Fruit fly (Drosophila melanogaster) whole organism, prepupa: ENCODE measurements around the gene RpS5b.

Experiments used
- Blimp-1 ChIP-seq: fragments of 200-800 bp; sonication (Bioruptor generic); optimal IDR thresholded peaks from 3 replicates; lab custom pipeline; 2017; ENCODE audit warnings: missing biosample characterization, missing genetic modification characterization, mild to moderate bottlenecking, moderate library complexity, missing genetic modification reagents
- CG10631 ChIP-seq: fragments of 200-800 bp; sonication (Bioruptor generic); optimal IDR thresholded peaks from 2 replicates; lab custom pipeline; 2016; ENCODE audit warnings: missing biosample characterization, missing genetic modification characterization
- CG11762 ChIP-seq: fragments of 200-800 bp; sonication (Bioruptor generic); optimal IDR thresholded peaks from 3 replicates; lab custom pipeline; 2016; ENCODE audit warnings: missing biosample characterization, missing genetic modification characterization; ENCODE audit not compliant: insufficient read depth
- CG11902 ChIP-seq: fragments of 200-800 bp; sonication (Bioruptor generic); optimal IDR thresholded peaks from 3 replicates; lab custom pipeline; 2016; ENCODE audit warnings: missing biosample characterization, missing genetic modification characterization
- CG15336 ChIP-seq: fragments of 200-800 bp; sonication (Bioruptor generic); IDR thresholded peaks from 2 replicates; pipeline ENCODE4 v1.3.6; 2022; ENCODE audit warnings: missing biosample characterization, missing genetic modification characterization
- CG1621 ChIP-seq: fragments of 200-800 bp; sonication (Bioruptor generic); optimal IDR thresholded peaks from 3 replicates; lab custom pipeline; 2018; ENCODE audit warnings: missing biosample characterization, mild to moderate bottlenecking, missing genetic modification characterization
- CG3032 ChIP-seq: fragments of 200-800 bp; optimal IDR thresholded peaks from 2 replicates; lab custom pipeline; 2019; ENCODE audit warnings: missing biosample characterization, mild to moderate bottlenecking, missing genetic modification characterization, moderate library complexity
- CG32006 ChIP-seq: fragments of 200-800 bp; sonication (Bioruptor generic); optimal IDR thresholded peaks from 3 replicates; lab custom pipeline; 2017; ENCODE audit warnings: missing biosample characterization, mild to moderate bottlenecking, missing genetic modification characterization
- CG34406 ChIP-seq: fragments of 200-800 bp; sonication (Bioruptor generic); optimal IDR thresholded peaks from 3 replicates; lab custom pipeline; 2016; ENCODE audit warnings: missing biosample characterization, missing genetic modification characterization
- CG4318 ChIP-seq: fragments of 200-800 bp; sonication (Bioruptor generic); optimal IDR thresholded peaks from 3 replicates; lab custom pipeline; 2017; ENCODE audit warnings: missing biosample characterization, mild to moderate bottlenecking, missing genetic modification characterization
- CG6163 ChIP-seq: fragments of 200-800 bp; sonication (Bioruptor generic); IDR thresholded peaks from 3 replicates; pipeline ENCODE4 v1.3.6; 2022; ENCODE audit warnings: missing biosample characterization, missing genetic modification characterization
- CG6276 ChIP-seq: fragments of 200-800 bp; sonication (Bioruptor generic); optimal IDR thresholded peaks from 2 replicates; lab custom pipeline; 2017; ENCODE audit warnings: missing biosample characterization, mild to moderate bottlenecking, missing genetic modification characterization
- CG6792 ChIP-seq: fragments of 200-800 bp; sonication (Bioruptor generic); optimal IDR thresholded peaks from 3 replicates; lab custom pipeline; 2016; ENCODE audit warnings: missing biosample characterization, missing genetic modification characterization
- CG6808 ChIP-seq: fragments of 200-800 bp; sonication (Bioruptor generic); optimal IDR thresholded peaks from 3 replicates; lab custom pipeline; 2017; ENCODE audit warnings: missing biosample characterization, missing genetic modification characterization, mild to moderate bottlenecking, moderate library complexity, missing genetic modification reagents
- CG6854 ChIP-seq: fragments of 200-800 bp; sonication (Bioruptor generic); optimal IDR thresholded peaks from 2 replicates; lab custom pipeline; 2017; ENCODE audit warnings: missing biosample characterization, mild to moderate bottlenecking, missing genetic modification characterization
- CG8119 ChIP-seq: fragments of 200-800 bp; sonication (Bioruptor generic); IDR thresholded peaks from 3 replicates; pipeline ENCODE4 v1.3.6; 2022; ENCODE audit warnings: missing biosample characterization, missing genetic modification characterization
- CG8319 ChIP-seq: fragments of 200-800 bp; sonication (Bioruptor generic); optimal IDR thresholded peaks from 3 replicates; lab custom pipeline; 2016; ENCODE audit warnings: missing biosample characterization, missing genetic modification characterization
- CG8632 ChIP-seq: fragments of 200-800 bp; sonication (Bioruptor generic); optimal IDR thresholded peaks from 3 replicates; lab custom pipeline; 2016; ENCODE audit warnings: missing biosample characterization, missing genetic modification characterization
- CG9139 ChIP-seq: fragments of 200-800 bp; sonication (Bioruptor generic); optimal IDR thresholded peaks from 3 replicates; lab custom pipeline; 2017; ENCODE audit warnings: missing biosample characterization, mild to moderate bottlenecking, missing genetic modification characterization
- Eip75B ChIP-seq: fragments of 200-800 bp; sonication (Bioruptor generic); optimal IDR thresholded peaks from 3 replicates; lab custom pipeline; 2016; ENCODE audit warnings: missing biosample characterization, missing genetic modification characterization
- Eip78C ChIP-seq: fragments of 200-800 bp; sonication (Bioruptor generic); peaks from one replicate; lab custom pipeline; 2016; ENCODE audit warnings: missing biosample characterization, missing genetic modification characterization
- Ets21C ChIP-seq: fragments of 200-800 bp; sonication (Bioruptor generic); optimal IDR thresholded peaks from 3 replicates; lab custom pipeline; 2016; ENCODE audit warnings: missing biosample characterization, missing genetic modification characterization
- Gug ChIP-seq: fragments of 200-800 bp; sonication (Bioruptor generic); IDR thresholded peaks from 2 replicates; pipeline ENCODE4 v1.3.6; 2022; ENCODE audit warnings: missing biosample characterization, missing genetic modification characterization
- Hr38 ChIP-seq: sonication (Bioruptor generic); optimal IDR thresholded peaks from 2 replicates; lab custom pipeline; 2016; ENCODE audit warnings: missing biosample characterization, missing genetic modification characterization
- Hr39 ChIP-seq: fragments of 200-800 bp; sonication (Bioruptor generic); optimal IDR thresholded peaks from 2 replicates; lab custom pipeline; 2016; ENCODE audit warnings: missing biosample characterization, missing genetic modification characterization
- Hr4 ChIP-seq: fragments of 200-800 bp; sonication (Bioruptor generic); optimal IDR thresholded peaks from 3 replicates; lab custom pipeline; 2016; ENCODE audit warnings: missing biosample characterization, missing genetic modification characterization
- Lpt ChIP-seq: fragments of 200-800 bp; sonication (Bioruptor generic); optimal IDR thresholded peaks from 3 replicates; lab custom pipeline; 2016; ENCODE audit warnings: missing biosample characterization, missing genetic modification characterization
- Met ChIP-seq: fragments of 200-800 bp; sonication (Bioruptor generic); optimal IDR thresholded peaks from 3 replicates; lab custom pipeline; 2016; ENCODE audit warnings: missing biosample characterization, missing genetic modification characterization
- OdsH ChIP-seq: fragments of 200-800 bp; sonication (Bioruptor generic); optimal IDR thresholded peaks from 3 replicates; lab custom pipeline; 2016; ENCODE audit warnings: missing biosample characterization, missing genetic modification characterization
- Smox ChIP-seq: fragments of 200-800 bp; sonication (Bioruptor generic); optimal IDR thresholded peaks from 3 replicates; lab custom pipeline; 2016; ENCODE audit warnings: missing biosample characterization, missing genetic modification characterization
- Sox102F ChIP-seq: fragments of 200-800 bp; sonication (Bioruptor generic); optimal IDR thresholded peaks from 2 replicates; lab custom pipeline; 2016; ENCODE audit warnings: missing biosample characterization, mild to moderate bottlenecking, missing genetic modification characterization
- Sox15 ChIP-seq: fragments of 200-800 bp; sonication (Bioruptor generic); optimal IDR thresholded peaks from 3 replicates; lab custom pipeline; 2016; ENCODE audit warnings: missing biosample characterization, missing genetic modification characterization
- achi ChIP-seq: fragments of 200-800 bp; sonication (Bioruptor generic); optimal IDR thresholded peaks from 3 replicates; lab custom pipeline; 2016; ENCODE audit warnings: missing biosample characterization, missing genetic modification characterization
- dac ChIP-seq: fragments of 200-800 bp; sonication (Bioruptor generic); optimal IDR thresholded peaks from 2 replicates; lab custom pipeline; 2017; ENCODE audit warnings: missing biosample characterization, mild to moderate bottlenecking, missing genetic modification characterization
- esn ChIP-seq: fragments of 200-800 bp; sonication (Bioruptor generic); optimal IDR thresholded peaks from 2 replicates; lab custom pipeline; 2016; ENCODE audit warnings: missing biosample characterization, mild to moderate bottlenecking, missing genetic modification characterization, moderate library complexity
- fd59A ChIP-seq: fragments of 200-800 bp; sonication (Bioruptor generic); optimal IDR thresholded peaks from 2 replicates; lab custom pipeline; 2017; ENCODE audit warnings: missing biosample characterization, mild to moderate bottlenecking, missing genetic modification characterization, missing genetic modification reagents
- fd85E ChIP-seq: fragments of 200-800 bp; sonication (Bioruptor generic); optimal IDR thresholded peaks from 3 replicates; lab custom pipeline; 2016; ENCODE audit warnings: missing biosample characterization, missing genetic modification characterization
- fkh ChIP-seq: fragments of 200-800 bp; sonication (Bioruptor generic); optimal IDR thresholded peaks from 3 replicates; lab custom pipeline; 2017; ENCODE audit warnings: missing biosample characterization, mild to moderate bottlenecking, missing genetic modification characterization, moderate library complexity
- lz ChIP-seq: fragments of 200-800 bp; sonication (Bioruptor generic); optimal IDR thresholded peaks from 3 replicates; lab custom pipeline; 2016; ENCODE audit warnings: missing biosample characterization, missing genetic modification characterization
- net ChIP-seq: fragments of 200-800 bp; sonication (Bioruptor generic); optimal IDR thresholded peaks from 3 replicates; lab custom pipeline; 2016; ENCODE audit warnings: missing biosample characterization, missing genetic modification characterization
- pdm3 ChIP-seq: fragments of 200-800 bp; sonication (Bioruptor generic); optimal IDR thresholded peaks from 3 replicates; lab custom pipeline; 2016; ENCODE audit warnings: missing biosample characterization, missing genetic modification characterization
- spab ChIP-seq: fragments of 200-800 bp; sonication (Bioruptor generic); optimal IDR thresholded peaks from 2 replicates; lab custom pipeline; 2017; ENCODE audit warnings: missing biosample characterization, mild to moderate bottlenecking, missing genetic modification characterization, missing genetic modification reagents
- svp ChIP-seq: fragments of 200-800 bp; sonication (Bioruptor generic); peaks from one replicate; lab custom pipeline; 2016; ENCODE audit warnings: missing biosample characterization, missing genetic modification characterization
- topi ChIP-seq: fragments of 200-800 bp; sonication (Bioruptor generic); optimal IDR thresholded peaks from 3 replicates; lab custom pipeline; 2016; ENCODE audit warnings: missing biosample characterization, missing genetic modification characterization
- vri ChIP-seq: fragments of 200-800 bp; sonication (Bioruptor generic); optimal IDR thresholded peaks from 3 replicates; lab custom pipeline; 2016; ENCODE audit warnings: missing biosample characterization, mild to moderate bottlenecking, missing genetic modification characterization

The RpS5b gene

DNA sequence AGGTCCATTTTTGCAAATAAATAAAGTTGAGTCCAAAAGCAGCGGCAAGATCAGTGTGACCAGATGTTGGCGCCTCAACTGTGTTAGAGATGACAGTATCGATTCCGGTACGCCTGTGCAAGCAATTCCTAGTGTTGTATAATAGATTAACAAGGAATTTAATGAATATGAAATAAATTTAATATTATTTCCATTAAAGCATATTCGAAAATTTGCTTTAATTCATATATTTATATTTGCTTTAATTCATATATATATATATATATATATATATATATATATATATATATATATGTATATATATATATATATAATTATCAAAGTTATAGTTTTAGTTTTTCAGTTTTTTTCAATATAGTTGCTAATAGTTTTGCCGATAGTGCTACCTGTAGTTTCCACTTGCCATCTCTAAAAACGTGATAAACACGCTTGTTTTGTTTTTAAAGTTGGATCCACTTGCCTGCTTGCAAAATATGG is 3.0 kb downstream of the RpS5b start, which contains the start of the genes Nup93-2 and CG3817 (continued):
- TF ChIP-seq CG8632 (peak; percentile 67), achi (GFP tag; lab: Kevin White, UChicago) (no peak), esn (peak; percentile 70), net (GFP tag; lab: Kevin White, UChicago) (no peak), Ets21C (peak; percentile 29), CG32006 (GFP tag; lab: Kevin White, UChicago) (peak; percentile 59)

DNA sequence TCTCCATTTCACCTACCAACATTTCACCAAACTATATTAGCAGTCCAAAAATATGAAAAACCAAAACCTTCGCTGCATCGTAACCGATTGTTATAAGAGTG is 6.7 kb downstream of the RpS5b start, which contains the start of gene CG14860:
CG14860 (plus strand) TSS at position 2 of the 101 bp plus-strand sequence.
- TF ChIP-seq fd59A (GFP tag; lab: Kevin White, UChicago), result no peak
- no peak for TF ChIP-seq vri (GFP tag; lab: Kevin White, UChicago)
- no peak for TF ChIP-seq CG8319 (GFP tag; lab: Kevin White, UChicago)
- no peak for TF ChIP-seq lz
- TF ChIP-seq CG11902, result no peak
- no peak for TF ChIP-seq CG11762 (GFP tag; lab: Kevin White, UChicago)
- TF ChIP-seq CG9139 (GFP tag; lab: Kevin White, UChicago), result no peak
- no peak for TF ChIP-seq CG8632
- TF ChIP-seq achi (GFP tag; lab: Kevin White, UChicago), result no peak
- no peak for TF ChIP-seq CG1621 (tag; lab: Kevin White, UChicago)
- TF ChIP-seq net (GFP tag; lab: Kevin White, UChicago), result no peak

DNA sequence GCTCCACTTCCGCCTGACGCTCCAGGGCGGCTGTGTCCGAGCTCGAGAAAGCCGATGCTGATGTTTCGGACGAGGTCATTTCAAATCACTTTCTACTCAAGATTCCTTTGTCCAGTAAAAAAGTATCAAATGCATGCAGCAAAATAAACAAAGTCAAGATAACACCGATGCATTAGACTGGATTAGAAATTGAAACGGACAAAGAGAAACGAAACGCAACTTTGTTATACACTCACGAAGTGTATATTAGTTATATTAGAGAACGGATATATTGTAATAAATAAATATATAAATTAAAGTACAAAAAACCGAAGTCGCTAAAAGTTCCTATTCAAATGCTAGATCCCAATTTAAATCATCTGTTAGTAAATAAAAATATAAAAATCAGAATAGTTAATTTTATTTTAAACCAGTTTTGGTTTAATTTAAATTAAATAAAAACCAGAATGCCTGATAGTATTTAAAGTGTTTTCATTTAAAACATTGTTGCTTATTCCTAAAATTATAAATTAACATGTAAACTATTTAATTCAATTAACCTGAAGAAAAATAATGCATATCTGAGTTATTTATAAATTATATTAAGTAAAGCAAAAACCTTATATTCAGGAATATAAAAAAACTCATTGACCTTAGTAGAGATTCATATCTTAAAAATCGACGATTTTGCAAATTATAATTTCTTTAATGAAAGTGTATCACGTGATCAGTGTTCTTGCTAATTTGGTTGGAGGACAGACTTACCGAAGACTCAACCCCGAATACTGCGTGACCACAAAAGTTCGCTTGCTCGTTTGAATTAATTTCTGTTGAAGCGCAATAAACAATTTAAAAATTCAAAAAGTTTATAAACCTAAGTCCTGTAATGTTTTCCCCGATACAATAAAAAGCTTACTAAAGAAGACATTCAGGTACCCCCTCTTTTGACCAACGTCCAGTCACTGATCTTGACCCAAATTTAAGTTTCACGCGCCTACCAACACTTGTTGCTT is 7.3 kb downstream of the RpS5b start, which contains the start of gene Dph2:
Dph2 (minus strand) TSS at position 164 of the 992 bp plus-strand sequence.
- no peak for TF ChIP-seq CG6854 (GFP tag; lab: Kevin White, UChicago)
- peak; percentile 17 for TF ChIP-seq Sox15 (GFP tag; lab: Kevin White, UChicago)
- no peak for TF ChIP-seq Met (GFP tag; lab: Kevin White, UChicago)
- no peak for TF ChIP-seq CG10631 (GFP tag; lab: Kevin White, UChicago)
- no peak for TF ChIP-seq Ets21C
- TF ChIP-seq CG6163 (GFP tag; lab: Robert Waterston, UW), result peak; percentile 45
- no peak for TF ChIP-seq Smox (GFP tag; lab: Kevin White, UChicago)
- no peak for TF ChIP-seq CG4318 (GFP tag; lab: Kevin White, UChicago)
- TF ChIP-seq Blimp-1, result peak; percentile 27
- TF ChIP-seq CG3032 (tag; lab: Kevin White, UChicago), result peak; percentile 49
- no peak for TF ChIP-seq spab (GFP tag; lab: Kevin White, UChicago)
- TF ChIP-seq CG15336 (GFP tag; lab: Robert Waterston, UW), result peak; percentile 70; the same call in 1 of the 2 replicates
- peak; percentile 75; the same call in 2 of the 3 replicates for TF ChIP-seq CG8119
- TF ChIP-seq Sox102F, result no peak
- peak; percentile 72 for TF ChIP-seq Hr39 (GFP tag; lab: Kevin White, UChicago)
- peak; percentile 66; the same call in 1 of the 2 replicates for TF ChIP-seq Gug (GFP tag; lab: Robert Waterston, UW)
- peak; percentile 14 for TF ChIP-seq CG8632
- TF ChIP-seq achi (GFP tag; lab: Kevin White, UChicago), result no peak
- TF ChIP-seq Eip78C, result no peak
- no peak for TF ChIP-seq vri (GFP tag; lab: Kevin White, UChicago)
- TF ChIP-seq CG6276 (GFP tag; lab: Kevin White, UChicago), result no peak
- no peak for TF ChIP-seq fd85E (GFP tag; lab: Kevin White, UChicago)
- no peak for TF ChIP-seq dac (GFP tag; lab: Kevin White, UChicago)
- TF ChIP-seq CG6808 (GFP tag; lab: Kevin White, UChicago), result no peak
- TF ChIP-seq pdm3 (GFP tag; lab: Kevin White, UChicago), result no peak
- TF ChIP-seq esn, result peak; percentile 42
- TF ChIP-seq Eip75B (GFP tag; lab: Kevin White, UChicago), result peak; percentile 86
- peak; percentile 35 for TF ChIP-seq lz
- TF ChIP-seq CG6792, result no peak
- no peak for TF ChIP-seq svp (GFP tag; lab: Kevin White, UChicago)
- TF ChIP-seq OdsH (GFP tag; lab: Kevin White, UChicago), result no peak
- TF ChIP-seq topi (GFP tag; lab: Kevin White, UChicago), result peak; percentile 45
- TF ChIP-seq CG11762 (GFP tag; lab: Kevin White, UChicago), result peak; percentile 2
- TF ChIP-seq CG1621 (tag; lab: Kevin White, UChicago), result no peak
- no peak for TF ChIP-seq fkh (GFP tag; lab: Kevin White, UChicago)
- TF ChIP-seq CG8319 (GFP tag; lab: Kevin White, UChicago), result no peak
- peak; percentile 39 for TF ChIP-seq CG34406 (GFP tag; lab: Kevin White, UChicago)
- peak; percentile 35 for TF ChIP-seq CG32006 (GFP tag; lab: Kevin White, UChicago)
- peak; percentile 29 for TF ChIP-seq Lpt (GFP tag; lab: Kevin White, UChicago)
- no peak for TF ChIP-seq Hr38
- no peak for TF ChIP-seq Hr4
